Fruit fly (Drosophila melanogaster) whole organism, embryonic: ENCODE data around the gene Flad1.

ENCODE experiments used
- Bgb ChIP-seq: fragments of 200-800 bp; sonication (Bioruptor generic); IDR thresholded peaks from 2 replicates; pipeline ENCODE4 v1.3.6; 2022; ENCODE audit warnings: missing biosample characterization, missing genetic modification characterization; ENCODE audit not compliant: partially characterized antibody
- CG1024 ChIP-seq: fragments of 200-800 bp; sonication (Bioruptor generic); IDR thresholded peaks from 2 replicates; pipeline ENCODE4 v1.3.6; 2022; ENCODE audit warnings: missing biosample characterization, missing genetic modification characterization
- CG10366 ChIP-seq: fragments of 200-800 bp; sonication (Bioruptor generic); IDR thresholded peaks from 2 replicates; pipeline ENCODE4 v1.3.6; 2022; ENCODE audit warnings: missing biosample characterization, missing genetic modification characterization
- CG12219 ChIP-seq: fragments of 200-800 bp; sonication (Bioruptor generic); optimal IDR thresholded peaks from 3 replicates; lab custom pipeline; 2018; ENCODE audit warnings: missing biosample characterization, mild to moderate bottlenecking, missing genetic modification characterization
- CG14860 ChIP-seq: fragments of 200-800 bp; sonication (Bioruptor generic); IDR thresholded peaks from 3 replicates; pipeline ENCODE4 v1.3.6; 2022; ENCODE audit warnings: missing biosample characterization, missing genetic modification characterization; ENCODE audit not compliant: partially characterized antibody
- CG15514 ChIP-seq: fragments of 200-800 bp; sonication (Bioruptor generic); optimal IDR thresholded peaks from 3 replicates; lab custom pipeline; 2017; ENCODE audit warnings: missing biosample characterization, missing genetic modification characterization, mild to moderate bottlenecking, moderate library complexity, missing genetic modification reagents
- CG16863 ChIP-seq: fragments of 200-800 bp; sonication (Bioruptor generic); optimal IDR thresholded peaks from 3 replicates; lab custom pipeline; 2016; ENCODE audit warnings: missing biosample characterization, missing genetic modification characterization
- CG17385 ChIP-seq: fragments of 200-800 bp; sonication (Bioruptor generic); optimal IDR thresholded peaks from 3 replicates; lab custom pipeline; 2018; ENCODE audit warnings: missing biosample characterization, mild to moderate bottlenecking, missing genetic modification characterization
- CG17612 ChIP-seq: fragments of 200-800 bp; sonication (Bioruptor generic); IDR thresholded peaks from 2 replicates; pipeline ENCODE4 v1.3.6; 2022; ENCODE audit warnings: missing biosample characterization, missing genetic modification characterization
- CG1792 ChIP-seq: fragments of 200-800 bp; sonication (Bioruptor generic); optimal IDR thresholded peaks from 2 replicates; lab custom pipeline; 2016; ENCODE audit warnings: missing biosample characterization, missing genetic modification characterization
- CG18599 ChIP-seq: fragments of 200-800 bp; sonication (Bioruptor generic); optimal IDR thresholded peaks from 3 replicates; lab custom pipeline; 2017; ENCODE audit warnings: missing biosample characterization, missing genetic modification characterization, mild to moderate bottlenecking, moderate library complexity, missing genetic modification reagents
- CG30403 ChIP-seq: fragments of 200-800 bp; sonication (Bioruptor generic); optimal IDR thresholded peaks from 3 replicates; lab custom pipeline; 2016; ENCODE audit warnings: missing biosample characterization, missing genetic modification characterization
- CG31388 ChIP-seq: fragments of 200-800 bp; sonication (Bioruptor generic); optimal IDR thresholded peaks from 2 replicates; lab custom pipeline; 2016; ENCODE audit warnings: missing biosample characterization, missing genetic modification characterization
- CG42726 ChIP-seq: fragments of 200-800 bp; sonication (Bioruptor generic); IDR thresholded peaks from 2 replicates; pipeline ENCODE4 v1.3.6; 2022; ENCODE audit warnings: missing biosample characterization, missing genetic modification characterization; ENCODE audit not compliant: partially characterized antibody
- CG6254 ChIP-seq: fragments of 200-800 bp; sonication (Bioruptor generic); optimal IDR thresholded peaks from 3 replicates; lab custom pipeline; 2017; ENCODE audit warnings: mild to moderate bottlenecking, missing biosample characterization, missing genetic modification reagents, missing genetic modification characterization
- CG6654 ChIP-seq: fragments of 200-800 bp; sonication (Bioruptor generic); optimal IDR thresholded peaks from 2 replicates; lab custom pipeline; 2017; ENCODE audit warnings: missing biosample characterization, mild to moderate bottlenecking, missing genetic modification characterization
- CG6765 ChIP-seq: fragments of 200-800 bp; sonication (Bioruptor generic); optimal IDR thresholded peaks from 3 replicates; lab custom pipeline; 2017; ENCODE audit warnings: missing biosample characterization, mild to moderate bottlenecking, missing genetic modification characterization
- CG6791 ChIP-seq: fragments of 200-800 bp; sonication (Bioruptor generic); IDR thresholded peaks from 3 replicates; pipeline ENCODE4 v1.3.6; 2022; ENCODE audit warnings: missing biosample characterization, missing genetic modification characterization; ENCODE audit not compliant: partially characterized antibody
- CG8924 ChIP-seq: fragments of 200-800 bp; optimal IDR thresholded peaks from 3 replicates; lab custom pipeline; 2019; ENCODE audit warnings: missing biosample characterization, mild to moderate bottlenecking, missing genetic modification characterization, moderate library complexity
- Dll ChIP-seq: fragments of 200-800 bp; sonication (Bioruptor generic); IDR thresholded peaks from 4 replicates; pipeline ENCODE4 v1.3.6; 2022; ENCODE audit warnings: missing biosample characterization, missing genetic modification characterization; ENCODE audit not compliant: partially characterized antibody
- E2f1 ChIP-seq: fragments of 200-800 bp; sonication (Bioruptor generic); IDR thresholded peaks from 2 replicates; pipeline ENCODE4 v1.3.6; 2022; ENCODE audit warnings: missing biosample characterization, missing genetic modification characterization
- Ets65A ChIP-seq: fragments of 200-800 bp; sonication (Bioruptor generic); peaks from one replicate; lab custom pipeline; 2016; ENCODE audit warnings: missing biosample characterization, missing genetic modification characterization
- HLH4C ChIP-seq: fragments of 200-800 bp; sonication (Bioruptor generic); IDR thresholded peaks from 3 replicates; pipeline ENCODE4 v1.3.6; 2022; ENCODE audit warnings: missing biosample characterization, missing genetic modification characterization; ENCODE audit not compliant: partially characterized antibody
- Hmr ChIP-seq: fragments of 200-800 bp; sonication (Bioruptor generic); optimal IDR thresholded peaks from 3 replicates; lab custom pipeline; 2017; ENCODE audit warnings: mild to moderate bottlenecking, missing biosample characterization, missing genetic modification reagents, missing genetic modification characterization
- Lpt ChIP-seq: fragments of >200 bp; optimal IDR thresholded peaks from 2 replicates; lab custom pipeline; 2018; ENCODE audit warnings: missing biosample characterization, missing genetic modification characterization
- Med ChIP-seq: fragments of 200-800 bp; sonication (Bioruptor generic); peaks from one replicate; lab custom pipeline; 2016; ENCODE audit warnings: missing biosample characterization, missing genetic modification characterization, mild to moderate bottlenecking, inconsistent platforms, moderate library complexity
- Opbp ChIP-seq: fragments of 200-800 bp; sonication (Bioruptor generic); IDR thresholded peaks from 3 replicates; pipeline ENCODE4 v1.3.6; 2022; ENCODE audit warnings: missing biosample characterization, missing genetic modification characterization; ENCODE audit not compliant: partially characterized antibody
- Side ChIP-seq: fragments of 200-800 bp; sonication (Bioruptor generic); optimal IDR thresholded peaks from 2 replicates; lab custom pipeline; 2016; ENCODE audit warnings: missing biosample characterization, missing genetic modification characterization
- bowl ChIP-seq: fragments of 200-800 bp; sonication (Bioruptor generic); IDR thresholded peaks from 2 replicates; pipeline ENCODE4 v1.3.6; 2022; ENCODE audit warnings: missing biosample characterization, missing genetic modification characterization
- br ChIP-seq: fragments of >200 bp; optimal IDR thresholded peaks from 2 replicates; lab custom pipeline; 2017
- cg ChIP-seq: fragments of 200-800 bp; sonication (Bioruptor generic); optimal IDR thresholded peaks from 3 replicates; lab custom pipeline; 2019; ENCODE audit warnings: missing biosample characterization, mild to moderate bottlenecking, missing genetic modification characterization, moderate library complexity
- ci ChIP-seq: fragments of 200-800 bp; sonication (Bioruptor generic); IDR thresholded peaks from 3 replicates; pipeline ENCODE4 v1.3.6; 2022; ENCODE audit warnings: missing biosample characterization, missing genetic modification characterization
- croc ChIP-seq: fragments of 200-800 bp; sonication (Bioruptor generic); conservative IDR thresholded peaks from 3 replicates; pipeline ENCODE4 v1.3.6; 2022; ENCODE audit warnings: missing biosample characterization, missing genetic modification characterization
- en ChIP-seq: fragments of 200-800 bp; sonication (Bioruptor generic); optimal IDR thresholded peaks from 2 replicates; lab custom pipeline; 2016; ENCODE audit warnings: missing biosample characterization, missing genetic modification characterization
- hb ChIP-seq: fragments of 200-800 bp; sonication (Bioruptor generic); IDR thresholded peaks from 3 replicates; pipeline ENCODE4 v1.3.6; 2022; ENCODE audit warnings: missing biosample characterization, missing genetic modification characterization; ENCODE audit not compliant: partially characterized antibody
- hbn ChIP-seq: fragments of 200-800 bp; sonication (Bioruptor generic); IDR thresholded peaks from 2 replicates; pipeline ENCODE4 v1.3.6; 2022; ENCODE audit warnings: missing biosample characterization, missing genetic modification characterization; ENCODE audit not compliant: partially characterized antibody
- her ChIP-seq: fragments of 200-800 bp; sonication (Bioruptor generic); optimal IDR thresholded peaks from 2 replicates; lab custom pipeline; 2016; ENCODE audit warnings: missing biosample characterization, missing genetic modification characterization
- ken ChIP-seq: fragments of 200-800 bp; sonication (Bioruptor generic); IDR thresholded peaks from 3 replicates; pipeline ENCODE4 v1.3.6; 2022; ENCODE audit warnings: missing biosample characterization, missing genetic modification characterization
- p53 ChIP-seq: fragments of 200-800 bp; sonication (Bioruptor generic); optimal IDR thresholded peaks from 2 replicates; lab custom pipeline; 2016; ENCODE audit warnings: missing biosample characterization, missing genetic modification characterization
- pb ChIP-seq: fragments of 200-800 bp; sonication (Bioruptor generic); optimal IDR thresholded peaks from 3 replicates; lab custom pipeline; 2016; ENCODE audit warnings: missing biosample characterization, missing genetic modification characterization
- pnt ChIP-seq: fragments of 200-800 bp; sonication (Bioruptor generic); optimal IDR thresholded peaks from 3 replicates; lab custom pipeline; 2016; ENCODE audit warnings: missing biosample characterization, missing genetic modification characterization
- repo ChIP-seq: fragments of 200-800 bp; sonication (Bioruptor generic); optimal IDR thresholded peaks from 2 replicates; lab custom pipeline; 2016; ENCODE audit warnings: missing biosample characterization, missing genetic modification characterization
- row ChIP-seq: fragments of 200-800 bp; sonication (Bioruptor generic); IDR thresholded peaks from 3 replicates; pipeline ENCODE4 v1.3.6; 2022; ENCODE audit warnings: missing biosample characterization, missing genetic modification characterization
- sima ChIP-seq: fragments of 200-800 bp; sonication (Bioruptor generic); optimal IDR thresholded peaks from 2 replicates; lab custom pipeline; 2016; ENCODE audit warnings: missing biosample characterization, missing genetic modification characterization
- stwl ChIP-seq: fragments of 200-800 bp; sonication (Bioruptor generic); optimal IDR thresholded peaks from 3 replicates; lab custom pipeline; 2018; ENCODE audit warnings: missing biosample characterization, mild to moderate bottlenecking, missing genetic modification characterization, moderate library complexity
- tgo ChIP-seq: fragments of 200-800 bp; sonication (Bioruptor generic); IDR thresholded peaks from 3 replicates; pipeline ENCODE4 v1.3.6; 2022; ENCODE audit warnings: missing biosample characterization, missing genetic modification characterization
- tna ChIP-seq: fragments of 200-800 bp; sonication (Bioruptor generic); IDR thresholded peaks from 2 replicates; pipeline ENCODE4 v1.3.6; 2022; ENCODE audit warnings: missing biosample characterization, missing genetic modification characterization; ENCODE audit not compliant: partially characterized antibody
- yki ChIP-seq: fragments of >200 bp; optimal IDR thresholded peaks from 3 replicates; lab custom pipeline; 2018
- zen2 ChIP-seq: fragments of 200-800 bp; sonication (Bioruptor generic); IDR thresholded peaks from 3 replicates; pipeline ENCODE4 v1.3.6; 2022; ENCODE audit warnings: missing biosample characterization, missing genetic modification characterization; ENCODE audit not compliant: partially characterized antibody

Gene Flad1

dm6 chrX:12905901-12906689 lies 2.8 kb upstream of the Flad1 start, which contains the start of gene CG4404 (continued):
- TF ChIP-seq zen2 (0 out of 3 replicates have a peak, but pooled peaks have one; percentile 12), Dll (peak; percentile 38; the same call in 1 of the 4 replicates), tgo (GFP tag; lab: Robert Waterston, UW) (no peak), CG16863 (GFP tag; lab: Kevin White, UChicago) (no peak), CG8924 (tag; lab: Kevin White, UChicago) (no peak), sima (no peak), CG14860 (peak; percentile 7; the same call in 1 of the 3 replicates), E2f1 (GFP tag; lab: Robert Waterston, UW) (no peak), yki (lab: Kevin White, UChicago) (no peak), Side (GFP tag; lab: Kevin White, UChicago) (no peak), row (GFP tag; lab: Robert Waterston, UW) (no peak; the same call in 2 of the 3 replicates), Opbp (GFP tag; lab: Robert Waterston, UW) (0 out of 3 replicates have a peak, but pooled peaks have one; percentile 39), pnt (GFP tag; lab: Kevin White, UChicago) (no peak), CG42726 (GFP tag; lab: Robert Waterston, UW) (no peak), Bgb (GFP tag; lab: Robert Waterston, UW) (0 out of 2 replicates have a peak, but pooled peaks have one; percentile 30), CG15514 (GFP tag; lab: Kevin White, UChicago) (no peak), CG6791 (GFP tag; lab: Robert Waterston, UW) (peak; percentile 47; the same call in 1 of the 3 replicates), CG17385 (GFP tag; lab: Kevin White, UChicago) (no peak), her (GFP tag; lab: Kevin White, UChicago) (no peak), CG6765 (GFP tag; lab: Kevin White, UChicago) (no peak), repo (GFP tag; lab: Kevin White, UChicago) (no peak), pb (GFP tag; lab: Kevin White, UChicago) (no peak), CG6254 (no peak), en (no peak), hb (GFP tag; lab: Robert Waterston, UW) (peak; percentile 52; the same call in 1 of the 3 replicates), Ets65A (GFP tag; lab: Kevin White, UChicago) (no peak), br (lab: Kevin White, UChicago) (no peak), CG10366 (GFP tag; lab: Robert Waterston, UW) (no peak), ci (0 out of 3 replicates have a peak, but pooled peaks have one; percentile 14), CG6654 (GFP tag; lab: Kevin White, UChicago) (no peak), cg (GFP tag; lab: Kevin White, UChicago) (peak; percentile 49), stwl (tag; lab: Kevin White, UChicago) (peak; percentile 20), CG1792 (no peak), CG1024 (no peak), tna (GFP tag; lab: Robert Waterston, UW) (0 out of 2 replicates have a peak, but pooled peaks have one; percentile 43), croc (GFP tag; lab: Robert Waterston, UW) (no peak), CG31388 (GFP tag; lab: Kevin White, UChicago) (no peak), bowl (GFP tag; lab: Robert Waterston, UW) (no peak), Hmr (GFP tag; lab: Kevin White, UChicago) (no peak), Lpt (GFP tag; lab: Kevin White, UChicago) (no peak), CG18599 (GFP tag; lab: Kevin White, UChicago) (no peak), CG17612 (GFP tag; lab: Robert Waterston, UW) (no peak), HLH4C (GFP tag; lab: Robert Waterston, UW) (peak; percentile 52; the same call in 2 of the 3 replicates), CG30403 (GFP tag; lab: Kevin White, UChicago) (no peak), Med (GFP tag; lab: Kevin White, UChicago) (peak; percentile 20), ken (GFP tag; lab: Robert Waterston, UW) (no peak), p53 (GFP tag; lab: Kevin White, UChicago) (no peak), hbn (no peak), CG12219 (GFP tag; lab: Kevin White, UChicago) (no peak)
